Worm (Caenorhabditis elegans) whole organism, L3 larva: ENCODE measurements around the gene Y57G11C.46.

ENCODE experiments used
- R02D3.7 ChIP-seq: fragments of 150-350 bp; optimal IDR thresholded peaks from 2 replicates; lab custom pipeline; 2014; ENCODE audit warnings: missing biosample characterization, missing genetic modification characterization
- ZK546.5 ChIP-seq: sonication (generic microtip); optimal IDR thresholded peaks from 2 replicates; lab custom pipeline; 2017; ENCODE audit warnings: missing biosample characterization, missing genetic modification characterization
- aly-2 ChIP-seq: fragments of 150-350 bp; optimal IDR thresholded peaks from 2 replicates; lab custom pipeline; 2014; ENCODE audit warnings: missing biosample characterization, missing genetic modification characterization
- ama-1 ChIP-seq: fragments of 150-350 bp; optimal IDR thresholded peaks from 2 replicates; lab custom pipeline; 2018
- ceh-16 ChIP-seq: sonication (generic microtip); optimal IDR thresholded peaks from 2 replicates; lab custom pipeline; 2017; ENCODE audit warnings: missing biosample characterization, missing genetic modification characterization
- ceh-28 ChIP-seq: fragments of 150-350 bp; optimal IDR thresholded peaks from 2 replicates; lab custom pipeline; 2014; ENCODE audit warnings: missing biosample characterization, missing genetic modification reagents, missing genetic modification characterization
- ceh-82 ChIP-seq: fragments of 150-350 bp; optimal IDR thresholded peaks from 2 replicates; lab custom pipeline; 2014; ENCODE audit warnings: missing biosample characterization, missing genetic modification characterization
- ceh-9 ChIP-seq: sonication (generic microtip); optimal IDR thresholded peaks from 2 replicates; lab custom pipeline; 2018; ENCODE audit warnings: missing biosample characterization, missing genetic modification characterization
- daf-12 ChIP-seq: fragments of 150-350 bp; optimal IDR thresholded peaks from 2 replicates; lab custom pipeline; 2014; ENCODE audit warnings: missing biosample characterization, missing genetic modification reagents, missing genetic modification characterization
- egl-27 ChIP-seq: sonication (generic microtip); optimal IDR thresholded peaks from 4 replicates; lab custom pipeline; 2017; ENCODE audit warnings: missing biosample characterization, missing genetic modification reagents, missing genetic modification characterization
- egl-5 ChIP-seq: fragments of 150-350 bp; optimal IDR thresholded peaks from 2 replicates; lab custom pipeline; 2017; ENCODE audit warnings: missing biosample characterization, missing genetic modification reagents, missing genetic modification characterization, inconsistent platforms
- elt-1 ChIP-seq: fragments of 150-350 bp; optimal IDR thresholded peaks from 2 replicates; lab custom pipeline; 2014; ENCODE audit warnings: missing biosample characterization, missing genetic modification characterization
- elt-2 ChIP-seq: sonication (generic microtip); optimal IDR thresholded peaks from 2 replicates; lab custom pipeline; 2016; ENCODE audit warnings: missing genetic modification reagents, mild to moderate bottlenecking, missing genetic modification characterization, missing compliant biosample characterization
- elt-3 ChIP-seq, 3 experiments: fragments of 150-350 bp in 1 of 3; sonication (generic microtip) in 2 of 3; optimal IDR thresholded peaks; 2 replicates in 2 of 3; 4 replicates in 1 of 3; lab custom pipeline; 2014 to 2017; ENCODE audit warnings: missing biosample characterization in 3 of 3, missing genetic modification characterization in 3 of 3
- eor-1 ChIP-seq, 2 experiments: fragments of 150-350 bp; optimal IDR thresholded peaks; 2 replicates each; lab custom pipeline; 2014 to 2018; ENCODE audit warnings: missing biosample characterization in 2 of 2, missing genetic modification characterization in 2 of 2
- fkh-10 ChIP-seq: sonication (generic microtip); optimal IDR thresholded peaks from 2 replicates; lab custom pipeline; 2017; ENCODE audit warnings: missing biosample characterization, missing genetic modification reagents, missing genetic modification characterization
- fkh-2 ChIP-seq: fragments of 150-350 bp; optimal IDR thresholded peaks from 2 replicates; lab custom pipeline; 2014; ENCODE audit warnings: missing biosample characterization, missing genetic modification reagents, missing genetic modification characterization
- fos-1 ChIP-seq: fragments of 150-350 bp; optimal IDR thresholded peaks from 2 replicates; lab custom pipeline; 2014; ENCODE audit warnings: missing biosample characterization, missing genetic modification characterization
- hmg-11 ChIP-seq: sonication (generic microtip); optimal IDR thresholded peaks from 2 replicates; lab custom pipeline; 2016; ENCODE audit warnings: missing genetic modification characterization, missing compliant biosample characterization
- jun-1 ChIP-seq: fragments of 150-350 bp; optimal IDR thresholded peaks from 2 replicates; lab custom pipeline; 2014; ENCODE audit warnings: missing biosample characterization, missing genetic modification reagents, missing genetic modification characterization
- lin-15B ChIP-seq: fragments of 150-350 bp; optimal IDR thresholded peaks from 2 replicates; lab custom pipeline; 2014; ENCODE audit warnings: missing biosample characterization, missing genetic modification characterization
- lin-39 ChIP-seq: fragments of 150-350 bp; optimal IDR thresholded peaks from 2 replicates; lab custom pipeline; 2018; ENCODE audit warnings: missing biosample characterization, missing genetic modification reagents, missing genetic modification characterization
- lsy-12 ChIP-seq: sonication (generic microtip); optimal IDR thresholded peaks from 2 replicates; lab custom pipeline; 2016; ENCODE audit warnings: mild to moderate bottlenecking, missing genetic modification characterization, missing compliant biosample characterization
- mdl-1 ChIP-seq: fragments of 150-350 bp; optimal IDR thresholded peaks from 2 replicates; lab custom pipeline; 2014; ENCODE audit warnings: missing biosample characterization, missing genetic modification characterization
- mml-1 ChIP-seq: fragments of 150-350 bp; sonication (generic microtip); optimal IDR thresholded peaks from 3 replicates; lab custom pipeline; 2014; ENCODE audit warnings: missing biosample characterization, missing genetic modification characterization
- nfya-1 ChIP-seq: sonication (generic microtip); optimal IDR thresholded peaks from 2 replicates; lab custom pipeline; 2017; ENCODE audit warnings: missing genetic modification characterization, mild to moderate bottlenecking, missing compliant biosample characterization, antibody characterized with exemption, moderate library complexity; ENCODE audit not compliant: insufficient read depth
- nhr-11 ChIP-seq: fragments of 150-350 bp; optimal IDR thresholded peaks from 2 replicates; lab custom pipeline; 2014; ENCODE audit warnings: missing biosample characterization, missing genetic modification characterization
- nhr-12 ChIP-seq: fragments of 150-350 bp; optimal IDR thresholded peaks from 2 replicates; lab custom pipeline; 2014; ENCODE audit warnings: missing biosample characterization, missing genetic modification characterization
- nhr-23 ChIP-seq: fragments of 150-350 bp; optimal IDR thresholded peaks from 2 replicates; lab custom pipeline; 2014; ENCODE audit warnings: missing biosample characterization, missing genetic modification reagents, missing genetic modification characterization
- nhr-237 ChIP-seq: fragments of 150-350 bp; optimal IDR thresholded peaks from 2 replicates; lab custom pipeline; 2014; ENCODE audit warnings: missing biosample characterization, missing genetic modification characterization
- nhr-25 ChIP-seq: sonication (generic microtip); optimal IDR thresholded peaks from 2 replicates; lab custom pipeline; 2017; ENCODE audit warnings: missing biosample characterization, missing genetic modification characterization
- nhr-28 ChIP-seq: fragments of 150-350 bp; optimal IDR thresholded peaks from 2 replicates; lab custom pipeline; 2014; ENCODE audit warnings: missing biosample characterization, missing genetic modification characterization
- nhr-43 ChIP-seq: sonication (generic microtip); optimal IDR thresholded peaks from 2 replicates; lab custom pipeline; 2016; ENCODE audit warnings: mild to moderate bottlenecking, missing genetic modification characterization, missing compliant biosample characterization; ENCODE audit not compliant: poor library complexity, severe bottlenecking
- nhr-67 ChIP-seq: fragments of 150-350 bp; optimal IDR thresholded peaks from 2 replicates; lab custom pipeline; 2014; ENCODE audit warnings: missing biosample characterization, missing genetic modification characterization
- nhr-76 ChIP-seq: fragments of 150-350 bp; sonication (generic microtip); optimal IDR thresholded peaks from 5 replicates; lab custom pipeline; 2014; ENCODE audit warnings: missing biosample characterization, missing genetic modification characterization
- nhr-77 ChIP-seq: fragments of 150-350 bp; optimal IDR thresholded peaks from 2 replicates; lab custom pipeline; 2014; ENCODE audit warnings: missing biosample characterization, missing genetic modification characterization
- pha-4 ChIP-seq: fragments of 150-350 bp; optimal IDR thresholded peaks from 2 replicates; lab custom pipeline; 2014; ENCODE audit warnings: missing biosample characterization, missing genetic modification reagents, missing genetic modification characterization
- pqm-1 ChIP-seq: fragments of 150-350 bp; optimal IDR thresholded peaks from 2 replicates; lab custom pipeline; 2017; ENCODE audit warnings: missing biosample characterization, missing genetic modification characterization, inconsistent platforms
- sea-2 ChIP-seq: fragments of 150-350 bp; sonication (generic microtip); optimal IDR thresholded peaks from 4 replicates; lab custom pipeline; 2014; ENCODE audit warnings: missing biosample characterization, missing genetic modification reagents, missing genetic modification characterization
- skn-1 ChIP-seq: fragments of 150-350 bp; optimal IDR thresholded peaks from 2 replicates; lab custom pipeline; 2014; ENCODE audit warnings: missing biosample characterization, missing genetic modification characterization
- snpc-4 ChIP-seq: fragments of 150-350 bp; optimal IDR thresholded peaks from 2 replicates; lab custom pipeline; 2014; ENCODE audit warnings: missing biosample characterization, missing genetic modification characterization
- tbx-2 ChIP-seq: sonication (generic microtip); optimal IDR thresholded peaks from 2 replicates; lab custom pipeline; 2016; ENCODE audit warnings: mild to moderate bottlenecking, missing genetic modification characterization, missing compliant biosample characterization
- unc-39 ChIP-seq: sonication (generic microtip); optimal IDR thresholded peaks from 4 replicates; lab custom pipeline; 2017; ENCODE audit warnings: missing biosample characterization, missing genetic modification characterization
- unc-62 ChIP-seq: fragments of 150-350 bp; sonication (generic microtip); optimal IDR thresholded peaks from 4 replicates; lab custom pipeline; 2014; ENCODE audit warnings: missing biosample characterization, missing genetic modification reagents, missing genetic modification characterization
- zag-1 ChIP-seq: fragments of 150-350 bp; optimal IDR thresholded peaks from 2 replicates; lab custom pipeline; 2014; ENCODE audit warnings: missing biosample characterization, missing genetic modification characterization
- ztf-11 ChIP-seq: fragments of 150-350 bp; optimal IDR thresholded peaks from 2 replicates; lab custom pipeline; 2014; ENCODE audit warnings: missing biosample characterization, missing genetic modification characterization
- ztf-4 ChIP-seq: fragments of 150-350 bp; optimal IDR thresholded peaks from 2 replicates; lab custom pipeline; 2014; ENCODE audit warnings: missing biosample characterization, missing genetic modification characterization

Gene Y57G11C.46

DNA sequence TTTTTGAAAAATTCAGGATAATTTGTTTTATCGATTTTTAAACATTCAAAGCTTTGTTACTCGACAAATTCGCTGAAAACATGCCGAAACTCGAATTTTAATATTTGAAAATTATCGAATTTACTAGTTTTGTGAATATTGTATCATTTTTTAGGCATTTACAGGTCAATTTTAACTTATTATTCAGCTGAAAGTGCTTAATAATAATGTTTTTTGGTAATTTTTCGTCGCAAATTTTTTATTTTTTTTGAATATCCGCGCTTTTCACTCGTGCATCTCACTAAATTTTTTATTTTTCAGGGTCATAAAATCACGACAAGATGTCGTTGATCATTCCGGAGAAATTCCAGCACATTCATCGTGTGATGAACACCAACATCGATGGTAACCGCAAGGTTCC is 9.2 kb upstream of the Y57G11C.46 start, which contains the start of gene rps-18:
Gene rps-18 (plus strand): TSS at position 301 of the 400 bp plus-strand sequence.
- TF ChIP-seq nhr-12 (tag; lab: Kevin White, UChicago) (no peak), ceh-28 (tag; lab: Kevin White, UChicago) (no peak), egl-27 (tag; lab: Kevin White, UChicago) (no peak), nhr-23 (tag; lab: Kevin White, UChicago) (no peak), elt-1 (tag; lab: Kevin White, UChicago) (no peak), egl-5 (no peak), nhr-43 (tag; lab: Kevin White, UChicago) (no peak), nhr-25 (no peak), snpc-4 (tag; lab: Kevin White, UChicago) (no peak), nhr-67 (tag; lab: Kevin White, UChicago) (no peak), nhr-28 (tag; lab: Kevin White, UChicago) (no peak), ceh-9 (tag; lab: Kevin White, UChicago) (no peak), nhr-77 (no peak), lin-15B (tag; lab: Kevin White, UChicago) (no peak), unc-62 (GFP tag; lab: Kevin White, UChicago) (no peak), lin-39 (tag; lab: Kevin White, UChicago) (no peak), daf-12 (tag; lab: Kevin White, UChicago) (no peak), sea-2 (no peak)

DNA sequence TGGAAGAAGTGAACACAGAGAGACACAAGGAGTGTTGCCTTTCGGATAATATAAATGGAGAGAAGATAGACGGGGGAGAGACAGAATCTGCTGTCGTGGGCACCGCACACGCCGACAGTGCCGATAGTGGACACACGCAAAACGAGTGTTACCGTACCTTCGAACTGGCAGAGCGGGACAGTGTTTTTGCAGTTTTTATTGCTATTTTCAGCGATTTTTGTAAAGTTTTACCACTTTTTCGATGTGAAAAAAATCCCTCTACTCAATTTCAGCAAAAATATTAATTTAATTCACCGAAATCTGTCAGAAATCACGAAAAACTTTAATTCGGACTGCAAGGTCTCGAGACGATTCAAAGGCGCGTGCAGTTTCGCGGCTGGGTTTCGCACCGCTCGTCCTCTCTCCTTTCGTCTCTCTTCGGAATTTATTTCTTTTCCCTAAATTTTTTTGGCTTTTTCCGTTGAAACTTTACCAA is 8.7 kb upstream of the Y57G11C.46 start, which contains the start of gene sec-61.A:
Gene sec-61.A (minus strand): TSS at position 387 of the 475 bp plus-strand sequence.
- TF ChIP-seq ceh-16 (no peak), ztf-4 (tag; lab: Kevin White, UChicago) (no peak), mml-1 (tag; lab: Kevin White, UChicago) (no peak), elt-2 (tag; lab: Kevin White, UChicago) (peak; percentile 61), egl-5 (no peak), fkh-10 (GFP tag; lab: Kevin White, UChicago) (peak; percentile 32), nfya-1 (peak; percentile 89), ZK546.5 (tag; lab: Kevin White, UChicago) (no peak), jun-1 (tag; lab: Kevin White, UChicago) (peak; percentile 69), ceh-28 (tag; lab: Kevin White, UChicago) (peak; percentile 41), aly-2 (no peak), eor-1 (tag; optimal IDR thresholded peaks at IDR 0.05; lab: Kevin White, UChicago) (no peak), nhr-43 (tag; lab: Kevin White, UChicago) (peak; percentile 40), lsy-12 (tag; lab: Kevin White, UChicago) (peak; percentile 79), nhr-77 (no peak), lin-15B (tag; lab: Kevin White, UChicago) (peak; percentile 71), fkh-2 (no peak), pqm-1 (tag; lab: Kevin White, UChicago) (no peak), lin-39 (tag; lab: Kevin White, UChicago) (peak; percentile 64), unc-62 (GFP tag; lab: Kevin White, UChicago) (no peak), nhr-67 (tag; lab: Kevin White, UChicago) (no peak), nhr-23 (tag; lab: Kevin White, UChicago) (peak; percentile 49), pha-4 (tag; lab: Kevin White, UChicago) (peak; percentile 49), daf-12 (tag; lab: Kevin White, UChicago) (no peak), nhr-25 (peak; percentile 65), elt-3 (tag; optimal IDR thresholded peaks at IDR 0.05; lab: Kevin White, UChicago) (peak in 1 of 3 experiments; percentile 64), ama-1 (lab: Kevin White, UChicago) (no peak), nhr-76 (tag; lab: Kevin White, UChicago) (no peak), nhr-28 (tag; lab: Kevin White, UChicago) (no peak), snpc-4 (tag; lab: Kevin White, UChicago) (peak; percentile 75), ztf-11 (tag; lab: Kevin White, UChicago) (no peak), mdl-1 (tag; lab: Kevin White, UChicago) (peak; percentile 21), nhr-12 (tag; lab: Kevin White, UChicago) (no peak), unc-39 (tag; lab: Kevin White, UChicago) (no peak), ceh-82 (peak; percentile 53), skn-1 (tag; lab: Kevin White, UChicago) (peak; percentile 65), zag-1 (tag; lab: Kevin White, UChicago) (peak; percentile 53), hmg-11 (peak; percentile 88), nhr-11 (tag; lab: Kevin White, UChicago) (no peak), sea-2 (no peak), R02D3.7 (peak; percentile 48), egl-27 (tag; lab: Kevin White, UChicago) (no peak), elt-1 (tag; lab: Kevin White, UChicago) (no peak), nhr-237 (tag; lab: Kevin White, UChicago) (no peak), tbx-2 (peak; percentile 41), ceh-9 (tag; lab: Kevin White, UChicago) (no peak), fos-1 (no peak)
